Worm (Caenorhabditis elegans) whole organism, young adult: ENCODE results near the gene T05B4.8.

Experiments
- hmg-1.2 ChIP-seq: fragments of 200-800 bp; sonication (Bioruptor generic); IDR thresholded peaks from 2 replicates; pipeline ENCODE4 v1.3.6; 2022; ENCODE audit warnings: missing genetic modification reagents, missing genetic modification characterization, missing compliant biosample characterization
- mcd-1 ChIP-seq: fragments of 200-800 bp; sonication (Bioruptor generic); IDR thresholded peaks from 2 replicates; pipeline ENCODE4 v1.3.6; 2022; ENCODE audit warnings: missing genetic modification reagents, missing genetic modification characterization, missing compliant biosample characterization

T05B4.8 gene

DNA sequence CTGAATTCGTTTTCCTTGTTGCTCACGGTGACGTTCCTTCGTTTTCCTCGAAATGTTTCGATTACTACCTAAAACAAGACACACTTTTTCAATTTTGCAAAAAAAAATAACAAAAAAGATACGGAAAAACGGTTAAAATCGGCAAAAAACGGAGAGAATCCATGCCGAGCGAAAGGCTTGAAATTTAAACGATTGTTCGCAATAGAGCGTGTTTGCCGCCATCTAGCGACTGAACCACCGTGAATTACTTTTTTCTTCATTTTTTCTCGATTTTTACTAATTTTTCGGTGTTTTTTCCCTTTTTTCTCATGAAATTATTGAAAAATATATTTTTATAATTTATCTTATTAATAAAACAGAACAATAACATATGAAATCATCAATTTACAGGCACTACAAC lies 49.8 kb downstream of the T05B4.8 start:
- TF ChIP-seq hmg-1.2 (GFP tag; lab: Robert Waterston, UW) (peak; percentile 36; the same call in 1 of the 2 replicates), mcd-1 (GFP tag; lab: Robert Waterston, UW) (peak; percentile 59)
